Fruit fly (Drosophila melanogaster): ENCODE data around the gene CG44088.

The CG44088 gene

dm6 chr3R:4780262-4780661 lies 5.4 kb upstream of the CG44088 start, which contains the start of gene CG14655:
Gene CG14655 (minus strand): TSS chr3R:4780302.
- TF ChIP-seq fkh (GFP tag; optimal IDR thresholded peaks at IDR 0.05) (no peak), CG4318 (GFP tag; optimal IDR thresholded peaks at IDR 0.05) (no peak), CG6808 (GFP tag; optimal IDR thresholded peaks at IDR 0.05) (no peak), CG32006 (GFP tag; optimal IDR thresholded peaks at IDR 0.05) (no peak), svp (GFP tag) (no peak), CG11902 (GFP tag; optimal IDR thresholded peaks at IDR 0.05) (no peak), esn (GFP tag; optimal IDR thresholded peaks at IDR 0.05) (no peak), Met (GFP tag; optimal IDR thresholded peaks at IDR 0.05) (no peak), Smox (GFP tag; optimal IDR thresholded peaks at IDR 0.05) (no peak), CG11294 (GFP tag; IDR thresholded peaks at IDR 0.05) (no peak)

dm6 chr3R:4775371-4775770 lies 518 bp upstream of the CG44088 start:
- TF ChIP-seq CG1621 (tag; optimal IDR thresholded peaks at IDR 0.05) (peak; percentile 37), CG8632 (GFP tag; optimal IDR thresholded peaks at IDR 0.05) (no peak), Sox14 (GFP tag; optimal IDR thresholded peaks at IDR 0.05) (peak; percentile 31), CG31627 (GFP tag; optimal IDR thresholded peaks at IDR 0.05) (peak; percentile 47), eg (GFP tag; IDR thresholded peaks at IDR 0.05) (peak; percentile 27; the same call in 1 of the 3 replicates), lz (GFP tag; optimal IDR thresholded peaks at IDR 0.05) (peak; percentile 18), CG3032 (tag; optimal IDR thresholded peaks at IDR 0.05) (peak; percentile 44), cyc (GFP tag; optimal IDR thresholded peaks at IDR 0.05) (peak; percentile 40), achi (GFP tag; optimal IDR thresholded peaks at IDR 0.05) (no peak), acj6 (GFP tag; optimal IDR thresholded peaks at IDR 0.05) (peak; percentile 29), CG6163 (GFP tag; IDR thresholded peaks at IDR 0.05) (peak; percentile 43; the same call in 2 of the 3 replicates), CG7368 (GFP tag; optimal IDR thresholded peaks at IDR 0.05) (no peak), CG15336 (GFP tag; IDR thresholded peaks at IDR 0.05) (peak; percentile 37; the same call in 1 of the 2 replicates)

dm6 chr3R:4773097-4773496 lies 1.8 kb downstream of the CG44088 start, which contains the start of gene CG44098:
Gene CG44098 (minus strand): TSS chr3R:4773197.
- no peak for TF ChIP-seq CG6276 (GFP tag; optimal IDR thresholded peaks at IDR 0.05)
- peak; percentile 48 for TF ChIP-seq fkh (GFP tag; optimal IDR thresholded peaks at IDR 0.05)

- TF ChIP-seq CG4318 (GFP tag; optimal IDR thresholded peaks at IDR 0.05) = no peak
- peak; percentile 37 for TF ChIP-seq Eip78C (GFP tag)
- TF ChIP-seq Lpt (GFP tag; optimal IDR thresholded peaks at IDR 0.05) = no peak
These were observed 3.5 kb downstream of the CG44088 start for dm6 chr3R:4771319-4771718.

- TF ChIP-seq Eip93F (GFP tag; optimal IDR thresholded peaks at IDR 0.05) (no peak), Gug (GFP tag; IDR thresholded peaks at IDR 0.05) (no peak), dsx (GFP tag; optimal IDR thresholded peaks at IDR 0.05; ENCODE audit: poor library complexity, severe bottlenecking) (no peak), Sox102F (GFP tag; optimal IDR thresholded peaks at IDR 0.05) (no peak), ss (GFP tag; optimal IDR thresholded peaks at IDR 0.05) (peak in 1 of 2 experiments; percentile 39), CG6808 (GFP tag; optimal IDR thresholded peaks at IDR 0.05) (peak; percentile 18), svp (GFP tag) (no peak), Ets96B (tag; optimal IDR thresholded peaks at IDR 0.05) (no peak), CG32006 (GFP tag; optimal IDR thresholded peaks at IDR 0.05) (peak; percentile 10), CG1621 (tag; optimal IDR thresholded peaks at IDR 0.05) (no peak), CG6854 (GFP tag; optimal IDR thresholded peaks at IDR 0.05) (no peak), acj6 (GFP tag; optimal IDR thresholded peaks at IDR 0.05) (no peak), CG3919 (GFP tag; optimal IDR thresholded peaks at IDR 0.05) (no peak), Eip78C (GFP tag) (peak; percentile 15), Eip75B (GFP tag; optimal IDR thresholded peaks at IDR 0.05) (peak; percentile 35), spab (GFP tag; optimal IDR thresholded peaks at IDR 0.05) (no peak), CG34406 (GFP tag; optimal IDR thresholded peaks at IDR 0.05) (no peak), dac (GFP tag; optimal IDR thresholded peaks at IDR 0.05) (peak; percentile 5), CG7368 (GFP tag; optimal IDR thresholded peaks at IDR 0.05) (no peak), CG15336 (GFP tag; IDR thresholded peaks at IDR 0.05) (peak; percentile 16; the same call in 1 of the 2 replicates), CG9139 (GFP tag; optimal IDR thresholded peaks at IDR 0.05) (peak; percentile 19), eg (GFP tag; IDR thresholded peaks at IDR 0.05) (peak; percentile 41; the same call in 1 of the 3 replicates), CG11294 (GFP tag; IDR thresholded peaks at IDR 0.05) (no peak), CG31627 (GFP tag; optimal IDR thresholded peaks at IDR 0.05) (no peak), Met (GFP tag; optimal IDR thresholded peaks at IDR 0.05) (no peak), Ets21C (GFP tag; optimal IDR thresholded peaks at IDR 0.05) (no peak), net (GFP tag; optimal IDR thresholded peaks at IDR 0.05) (no peak)
These were observed 6.1 kb downstream of the CG44088 start for dm6 chr3R:4768711-4769239.
